Fruit fly (Drosophila melanogaster): ENCODE data around the gene SH3PX1.
A peak's percentile ranks its signal among the peaks of the same experiment; 100 is the strongest.

The SH3PX1 gene

DNA sequence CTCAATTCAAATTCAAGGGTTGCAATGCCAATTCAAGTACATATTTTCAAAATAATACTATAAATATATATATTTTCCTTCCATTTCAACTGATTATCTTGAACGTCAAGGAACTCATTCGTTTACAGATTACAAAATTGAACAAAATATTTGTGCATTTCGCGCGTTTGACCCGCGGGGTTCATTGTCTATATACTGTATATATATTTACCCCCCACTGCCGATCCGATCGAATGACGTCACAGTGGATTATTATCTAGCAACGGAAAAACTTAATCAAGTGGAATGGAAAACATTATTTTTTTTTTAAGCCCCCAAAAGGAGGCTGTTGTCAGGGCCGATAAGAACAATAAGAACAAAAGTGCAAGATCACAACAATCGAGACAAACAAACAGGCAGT, 26.1 kb downstream of the SH3PX1 start:
- TF ChIP-seq Ets96B (tag; optimal IDR thresholded peaks at IDR 0.05) (no peak), svp (GFP tag) (peak; percentile 95)

DNA sequence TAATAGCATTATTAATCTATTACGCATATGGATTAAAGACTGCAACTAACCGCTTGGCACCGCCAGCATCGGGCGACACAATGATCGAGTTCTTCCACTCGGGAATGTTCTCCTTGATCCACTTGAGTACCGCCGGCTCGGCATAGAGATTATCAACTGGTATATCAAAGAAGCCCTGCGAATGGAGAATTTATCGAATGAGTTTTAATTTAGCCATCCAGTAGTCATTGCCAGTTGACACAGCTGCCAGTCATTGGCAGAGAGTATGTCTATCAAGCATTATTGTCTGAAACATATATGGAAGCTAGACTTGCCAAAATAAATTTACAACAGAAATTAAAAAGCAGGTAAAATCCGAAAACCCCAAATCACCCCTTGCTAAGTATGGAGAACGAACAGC, 28.8 kb downstream of the SH3PX1 start, which contains the start of gene CG16719:
Gene CG16719 (plus strand): TSS at position 301 of the 400 bp plus-strand sequence.
- no peak for TF ChIP-seq Ets96B (tag; optimal IDR thresholded peaks at IDR 0.05)
- TF ChIP-seq Eip93F (GFP tag; optimal IDR thresholded peaks at IDR 0.05) = no peak
- no peak for TF ChIP-seq Smox (GFP tag; optimal IDR thresholded peaks at IDR 0.05)
- TF ChIP-seq CG6276 (GFP tag; optimal IDR thresholded peaks at IDR 0.05) = no peak
- TF ChIP-seq Gug (GFP tag; IDR thresholded peaks at IDR 0.05) = no peak
- no peak for TF ChIP-seq CG8319 (GFP tag; optimal IDR thresholded peaks at IDR 0.05)
- TF ChIP-seq ss (GFP tag; optimal IDR thresholded peaks at IDR 0.05) = no peak
- TF ChIP-seq CG11294 (GFP tag; IDR thresholded peaks at IDR 0.05) = no peak
- TF ChIP-seq vri (GFP tag; optimal IDR thresholded peaks at IDR 0.05) = no peak
- no peak for TF ChIP-seq CG9139 (GFP tag; optimal IDR thresholded peaks at IDR 0.05)
- no peak for TF ChIP-seq CG10631 (GFP tag; optimal IDR thresholded peaks at IDR 0.05)
- TF ChIP-seq CG32006 (GFP tag; optimal IDR thresholded peaks at IDR 0.05) = no peak
- no peak for TF ChIP-seq CG3032 (tag; optimal IDR thresholded peaks at IDR 0.05)
- TF ChIP-seq dac (GFP tag; optimal IDR thresholded peaks at IDR 0.05) = no peak
- no peak for TF ChIP-seq Hr38 (GFP tag; optimal IDR thresholded peaks at IDR 0.05)
- TF ChIP-seq fd85E (GFP tag; optimal IDR thresholded peaks at IDR 0.05) = no peak
- TF ChIP-seq CG6854 (GFP tag; optimal IDR thresholded peaks at IDR 0.05) = no peak
- TF ChIP-seq CG6163 (GFP tag; IDR thresholded peaks at IDR 0.05) = no peak

DNA sequence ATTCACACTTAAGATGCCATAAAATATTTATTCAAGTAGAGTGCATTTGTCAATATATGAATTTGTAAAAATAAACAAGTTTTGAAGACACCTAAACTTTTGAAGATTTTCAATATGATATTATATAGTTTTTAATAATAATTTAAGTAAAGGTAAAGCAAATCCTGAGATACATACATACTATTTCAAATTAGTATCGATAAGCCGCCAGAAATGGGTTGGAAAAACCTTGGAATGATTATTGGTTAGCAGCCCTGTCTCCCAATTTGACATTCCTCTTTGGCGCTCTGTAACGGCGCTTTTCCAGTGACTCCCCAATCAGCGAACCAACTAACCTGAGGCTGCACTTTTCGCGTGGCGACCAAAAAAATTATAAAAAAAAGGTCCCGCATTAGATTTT, 32.7 kb downstream of the SH3PX1 start, which contains the start of gene alphaTub67C:
Gene alphaTub67C (plus strand): TSS at position 301 of the 400 bp plus-strand sequence.
- no peak for TF ChIP-seq Eip75B (GFP tag; optimal IDR thresholded peaks at IDR 0.05)
- no peak for TF ChIP-seq pdm3 (GFP tag; optimal IDR thresholded peaks at IDR 0.05)
- TF ChIP-seq CG3919 (GFP tag; optimal IDR thresholded peaks at IDR 0.05) = no peak
- TF ChIP-seq OdsH (GFP tag; optimal IDR thresholded peaks at IDR 0.05) = no peak
- no peak for TF ChIP-seq Eip78C (GFP tag)
- no peak for TF ChIP-seq CG11902 (GFP tag; optimal IDR thresholded peaks at IDR 0.05)
- TF ChIP-seq dac (GFP tag; optimal IDR thresholded peaks at IDR 0.05) = no peak
- TF ChIP-seq CG8119 (GFP tag; IDR thresholded peaks at IDR 0.05) = no peak
- no peak for TF ChIP-seq CG32006 (GFP tag; optimal IDR thresholded peaks at IDR 0.05)
- TF ChIP-seq CG16779 (tag; optimal IDR thresholded peaks at IDR 0.05) = no peak

DNA sequence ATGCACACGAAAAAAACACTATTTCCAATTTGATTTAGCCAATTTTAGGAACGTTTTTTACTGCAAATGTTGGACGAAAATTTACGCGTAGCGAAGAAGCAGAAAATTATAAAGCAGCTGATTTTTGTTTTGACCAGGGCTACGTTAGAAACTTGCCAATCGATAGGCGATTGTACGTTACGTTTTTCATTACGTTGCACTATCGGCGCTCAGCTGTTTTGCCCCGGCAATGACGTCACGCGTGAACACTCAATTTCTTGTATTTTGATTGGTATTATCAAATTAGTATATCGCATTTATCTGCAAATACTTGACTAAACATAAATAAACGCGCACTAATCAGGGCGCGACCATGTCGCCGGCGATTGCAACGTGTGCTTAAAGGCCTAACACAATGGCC, 34.6 kb downstream of the SH3PX1 start, which contains the start of the genes fry and CG16717:
Gene fry (minus strand): TSS at position 110 of the 400 bp plus-strand sequence.
Gene CG16717 (plus strand): TSS at position 208 of the 400 bp plus-strand sequence.
- TF ChIP-seq esn (GFP tag; optimal IDR thresholded peaks at IDR 0.05) (no peak), Gug (GFP tag; IDR thresholded peaks at IDR 0.05) (no peak), CG16779 (tag; optimal IDR thresholded peaks at IDR 0.05) (no peak), OdsH (GFP tag; optimal IDR thresholded peaks at IDR 0.05) (no peak), acj6 (GFP tag; optimal IDR thresholded peaks at IDR 0.05) (no peak), vri (GFP tag; optimal IDR thresholded peaks at IDR 0.05) (peak; percentile 47), Eip78C (GFP tag) (peak; percentile 7), Ets96B (tag; optimal IDR thresholded peaks at IDR 0.05) (no peak)

DNA sequence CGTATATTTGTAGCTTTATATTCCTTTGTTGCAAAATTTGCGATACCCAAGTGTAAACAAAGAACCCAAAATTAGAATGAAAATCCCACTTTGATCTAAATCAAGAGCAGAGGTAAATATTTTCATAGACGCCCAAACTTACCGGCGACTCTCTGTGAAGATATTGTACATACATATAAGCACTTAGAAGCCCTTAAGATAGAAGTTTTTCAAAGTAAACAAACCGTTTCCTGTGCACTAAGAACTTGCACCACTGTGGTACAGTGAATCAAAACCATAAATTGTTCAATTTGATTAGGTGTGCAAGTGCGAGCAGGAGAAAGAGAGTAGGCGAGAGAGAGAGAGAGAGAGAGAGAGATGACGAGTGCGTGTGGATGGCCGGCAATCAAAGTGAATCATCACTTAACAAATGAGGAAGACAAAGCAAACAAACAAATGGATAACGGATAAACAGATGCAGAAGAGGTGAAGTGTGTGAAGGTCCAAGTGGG, 35.6 kb downstream of the SH3PX1 start:
- TF ChIP-seq ss (GFP tag; optimal IDR thresholded peaks at IDR 0.05) (peak in 1 of 2 experiments; percentile 67), CG31627 (GFP tag; optimal IDR thresholded peaks at IDR 0.05) (peak; percentile 21), Sox102F (GFP tag; optimal IDR thresholded peaks at IDR 0.05) (no peak), eg (GFP tag; IDR thresholded peaks at IDR 0.05) (no peak), CG6163 (GFP tag; IDR thresholded peaks at IDR 0.05) (no peak), Blimp-1 (GFP tag; optimal IDR thresholded peaks at IDR 0.05) (no peak), Gug (GFP tag; IDR thresholded peaks at IDR 0.05) (no peak), salr (GFP tag; optimal IDR thresholded peaks at IDR 0.05) (peak in 1 of 2 experiments; percentile 21), Eip93F (GFP tag; optimal IDR thresholded peaks at IDR 0.05) (no peak), dac (GFP tag; optimal IDR thresholded peaks at IDR 0.05) (no peak), Lpt (GFP tag; optimal IDR thresholded peaks at IDR 0.05) (no peak), acj6 (GFP tag; optimal IDR thresholded peaks at IDR 0.05) (no peak), CG1621 (tag; optimal IDR thresholded peaks at IDR 0.05) (no peak), spab (GFP tag; optimal IDR thresholded peaks at IDR 0.05) (peak; percentile 19), Eip75B (GFP tag; optimal IDR thresholded peaks at IDR 0.05) (no peak), lz (GFP tag; optimal IDR thresholded peaks at IDR 0.05) (peak; percentile 41), Met (GFP tag; optimal IDR thresholded peaks at IDR 0.05) (peak; percentile 52), pdm3 (GFP tag; optimal IDR thresholded peaks at IDR 0.05) (no peak), CG8632 (GFP tag; optimal IDR thresholded peaks at IDR 0.05) (peak; percentile 22), CG11294 (GFP tag; IDR thresholded peaks at IDR 0.05) (no peak), CG32006 (GFP tag; optimal IDR thresholded peaks at IDR 0.05) (no peak), Sox14 (GFP tag; optimal IDR thresholded peaks at IDR 0.05) (peak; percentile 90), Hr4 (GFP tag; optimal IDR thresholded peaks at IDR 0.05) (peak; percentile 47), CG9139 (GFP tag; optimal IDR thresholded peaks at IDR 0.05) (no peak)
